Worm (Caenorhabditis elegans) whole organism, L4 larva: ENCODE measurements around the gene fipr-9.

Experiments
- F26F4.8 ChIP-seq: fragments of 200-800 bp; sonication (Bioruptor generic); conservative IDR thresholded peaks from 2 replicates; pipeline ENCODE4 v1.3.6; 2022; ENCODE audit warnings: missing genetic modification characterization, missing compliant biosample characterization
- F44E2.7 ChIP-seq: fragments of 200-800 bp; sonication (Bioruptor generic); IDR thresholded peaks from 2 replicates; pipeline ENCODE4 v2.1.2; 2022; ENCODE audit warnings: missing genetic modification characterization, missing compliant biosample characterization
- R02D3.7 ChIP-seq: fragments of 150-350 bp; sonication (generic microtip); optimal IDR thresholded peaks from 3 replicates; lab custom pipeline; 2014; ENCODE audit warnings: missing biosample characterization, missing genetic modification characterization
- Y75B8A.6 ChIP-seq: fragments of 200-800 bp; sonication (Bioruptor generic); IDR thresholded peaks from 2 replicates; pipeline ENCODE4 v1.3.6; 2022; ENCODE audit warnings: missing genetic modification reagents, missing genetic modification characterization, missing compliant biosample characterization
- ZK546.5 ChIP-seq, 2 experiments: sonication (generic microtip); optimal IDR thresholded peaks; 2 replicates each; lab custom pipeline; 2017; ENCODE audit warnings: missing biosample characterization in 2 of 2, missing genetic modification characterization in 2 of 2
- aha-1 ChIP-seq: fragments of 150-350 bp; peaks from one replicate; lab custom pipeline; 2014; ENCODE audit warnings: missing biosample characterization, missing genetic modification characterization
- arid-1 ChIP-seq: fragments of 200-800 bp; sonication (Bioruptor generic); conservative IDR thresholded peaks from 2 replicates; pipeline ENCODE4 v1.3.6; 2022; ENCODE audit warnings: missing genetic modification reagents, missing genetic modification characterization, missing compliant biosample characterization
- attf-4 ChIP-seq: sonication (generic microtip); optimal IDR thresholded peaks from 3 replicates; lab custom pipeline; 2017; ENCODE audit warnings: missing biosample characterization, missing genetic modification characterization
- ceh-32 ChIP-seq: sonication (generic microtip); optimal IDR thresholded peaks from 2 replicates; lab custom pipeline; 2016; ENCODE audit warnings: mild to moderate bottlenecking, missing genetic modification characterization, missing compliant biosample characterization; ENCODE audit not compliant: poor library complexity
- ceh-82 ChIP-seq: sonication (generic microtip); optimal IDR thresholded peaks from 2 replicates; lab custom pipeline; 2017; ENCODE audit warnings: missing biosample characterization, missing genetic modification characterization
- ces-1 ChIP-seq: fragments of 150-350 bp; sonication (generic microtip); optimal IDR thresholded peaks from 4 replicates; lab custom pipeline; 2014; ENCODE audit warnings: missing biosample characterization, missing genetic modification reagents, missing genetic modification characterization
- cey-2 ChIP-seq: sonication (generic microtip); optimal IDR thresholded peaks from 3 replicates; lab custom pipeline; 2017; ENCODE audit warnings: missing genetic modification characterization, mild to moderate bottlenecking, missing compliant biosample characterization, antibody characterized with exemption, borderline replicate concordance; ENCODE audit not compliant: insufficient read depth
- daf-12 ChIP-seq: fragments of 150-350 bp; optimal IDR thresholded peaks from 2 replicates; lab custom pipeline; 2014; ENCODE audit warnings: missing biosample characterization, missing genetic modification reagents, missing genetic modification characterization
- dmd-8 ChIP-seq: fragments of 200-800 bp; sonication (Bioruptor generic); IDR thresholded peaks from 2 replicates; pipeline ENCODE4 v1.3.6; 2022; ENCODE audit warnings: missing genetic modification characterization, missing compliant biosample characterization
- fkh-10 ChIP-seq: fragments of 150-350 bp; optimal IDR thresholded peaks from 2 replicates; lab custom pipeline; 2014; ENCODE audit warnings: missing biosample characterization, missing genetic modification reagents, missing genetic modification characterization
- fos-1 ChIP-seq: fragments of 150-350 bp; optimal IDR thresholded peaks from 2 replicates; lab custom pipeline; 2014; ENCODE audit warnings: missing biosample characterization, missing genetic modification characterization
- gei-8 ChIP-seq: fragments of 200-800 bp; sonication (Bioruptor generic); optimal IDR thresholded peaks from 2 replicates; lab custom pipeline; 2018; ENCODE audit warnings: mild to moderate bottlenecking, missing genetic modification characterization, missing compliant biosample characterization
- hlh-11 ChIP-seq: fragments of 200-800 bp; sonication (Bioruptor generic); optimal IDR thresholded peaks from 2 replicates; lab custom pipeline; 2018; ENCODE audit warnings: mild to moderate bottlenecking, missing genetic modification characterization, missing compliant biosample characterization
- jun-1 ChIP-seq: fragments of 150-350 bp; optimal IDR thresholded peaks from 2 replicates; lab custom pipeline; 2014; ENCODE audit warnings: missing biosample characterization, missing genetic modification reagents, missing genetic modification characterization
- lim-7 ChIP-seq: fragments of 200-800 bp; sonication (Bioruptor generic); IDR thresholded peaks from 2 replicates; pipeline ENCODE4 v1.3.6; 2022; ENCODE audit warnings: missing genetic modification characterization, missing compliant biosample characterization
- lin-1 ChIP-seq: fragments of 200-800 bp; sonication (Bioruptor generic); IDR thresholded peaks from 2 replicates; pipeline ENCODE4 v1.3.6; 2022; ENCODE audit warnings: missing genetic modification reagents, missing genetic modification characterization, missing compliant biosample characterization
- lin-15B ChIP-seq: fragments of 150-350 bp; sonication (generic microtip); optimal IDR thresholded peaks from 3 replicates; lab custom pipeline; 2014; ENCODE audit warnings: missing biosample characterization, missing genetic modification characterization
- lsy-2 ChIP-seq, 2 experiments: fragments of 150-350 bp in 1 of 2; sonication (generic microtip) in 1 of 2; optimal IDR thresholded peaks; 2 replicates each; lab custom pipeline; 2014 to 2017; ENCODE audit warnings: missing biosample characterization in 2 of 2, missing genetic modification characterization in 2 of 2
- madf-5 ChIP-seq, 2 experiments: fragments of 200-800 bp; sonication (Bioruptor generic); IDR thresholded peaks; 2 replicates each; pipeline ENCODE4 v1.3.6; 2022; ENCODE audit warnings: missing compliant biosample characterization in 2 of 2, missing genetic modification characterization in 2 of 2
- mep-1 ChIP-seq: fragments of 150-350 bp; sonication (generic microtip); optimal IDR thresholded peaks from 3 replicates; lab custom pipeline; 2014; ENCODE audit warnings: missing biosample characterization, missing genetic modification characterization
- mes-2 ChIP-seq: sonication (generic microtip); optimal IDR thresholded peaks from 2 replicates; lab custom pipeline; 2016; ENCODE audit warnings: missing genotype, mild to moderate bottlenecking, missing genetic modification characterization, missing compliant biosample characterization; ENCODE audit not compliant: poor library complexity, severe bottlenecking
- mxl-3 ChIP-seq: fragments of 200-800 bp; sonication (Bioruptor generic); optimal IDR thresholded peaks from 2 replicates; lab custom pipeline; 2018; ENCODE audit warnings: mild to moderate bottlenecking, missing genetic modification characterization, missing compliant biosample characterization
- nhr-10 ChIP-seq: fragments of 150-350 bp; optimal IDR thresholded peaks from 2 replicates; lab custom pipeline; 2014; ENCODE audit warnings: missing biosample characterization, missing genetic modification characterization
- nhr-102 ChIP-seq: sonication (generic microtip); optimal IDR thresholded peaks from 2 replicates; lab custom pipeline; 2016; ENCODE audit warnings: mild to moderate bottlenecking, missing genetic modification characterization, moderate library complexity, missing compliant biosample characterization
- nhr-48 ChIP-seq: sonication (generic microtip); optimal IDR thresholded peaks from 2 replicates; lab custom pipeline; 2016; ENCODE audit warnings: mild to moderate bottlenecking, missing genetic modification characterization, missing compliant biosample characterization
- nhr-76 ChIP-seq: fragments of 150-350 bp; optimal IDR thresholded peaks from 2 replicates; lab custom pipeline; 2014; ENCODE audit warnings: missing biosample characterization, missing genetic modification characterization
- rbr-2 ChIP-seq: sonication (generic microtip); optimal IDR thresholded peaks from 2 replicates; lab custom pipeline; 2016; ENCODE audit warnings: missing genotype, missing genetic modification characterization, missing compliant biosample characterization
- spr-1 ChIP-seq: sonication (generic microtip); optimal IDR thresholded peaks from 2 replicates; lab custom pipeline; 2016; ENCODE audit warnings: mild to moderate bottlenecking, missing genetic modification characterization, missing compliant biosample characterization
- tag-97 ChIP-seq: fragments of 200-800 bp; sonication (Bioruptor generic); IDR thresholded peaks from 2 replicates; pipeline ENCODE4 v1.3.6; 2022; ENCODE audit warnings: missing genetic modification characterization, missing compliant biosample characterization
- tra-1 ChIP-seq: fragments of 200-800 bp; sonication (Bioruptor generic); IDR thresholded peaks from 2 replicates; pipeline ENCODE4 v1.3.6; 2022; ENCODE audit warnings: missing genetic modification reagents, missing genetic modification characterization, missing compliant biosample characterization
- unc-130 ChIP-seq: sonication (generic microtip); optimal IDR thresholded peaks from 2 replicates; lab custom pipeline; 2016; ENCODE audit warnings: missing genetic modification reagents, missing genetic modification characterization, missing compliant biosample characterization
- unc-62 ChIP-seq, 3 experiments: fragments of 150-350 bp in 1 of 3; sonication (generic microtip); optimal IDR thresholded peaks in 2 of 3; peaks in 1 of 3; 1 replicate in 1 of 3; 2 replicates in 2 of 3; lab custom pipeline; 2014 to 2017; ENCODE audit warnings: missing biosample characterization in 3 of 3, missing genetic modification characterization in 3 of 3, missing genetic modification reagents in 3 of 3, missing genotype in 1 of 3
- zag-1 ChIP-seq: fragments of 150-350 bp; optimal IDR thresholded peaks from 2 replicates; lab custom pipeline; 2014; ENCODE audit warnings: missing biosample characterization, missing genetic modification characterization
- zfp-3 ChIP-seq: fragments of 200-800 bp; sonication (Bioruptor generic); conservative IDR thresholded peaks from 2 replicates; pipeline ENCODE4 v1.3.6; 2022; ENCODE audit warnings: missing genetic modification reagents, missing genetic modification characterization, missing compliant biosample characterization

fipr-9 gene

ce11 chrV:10238665-10239064 lies 17.2 kb downstream of the fipr-9 start, which contains the start of gene fubl-1 (continued):
- TF ChIP-seq dmd-8 (GFP tag; lab: Robert Waterston, UW): no peak
- TF ChIP-seq ceh-82 (tag; lab: Kevin White, UChicago): no peak
- no peak for TF ChIP-seq mep-1 (tag; lab: Kevin White, UChicago)
- no peak for TF ChIP-seq unc-130
- no peak for TF ChIP-seq nhr-76 (tag; lab: Kevin White, UChicago)
- TF ChIP-seq Y75B8A.6 (GFP tag; lab: Robert Waterston, UW): no peak
- TF ChIP-seq tag-97 (GFP tag; lab: Robert Waterston, UW): no peak
- no peak for TF ChIP-seq F44E2.7 (GFP tag; lab: Robert Waterston, UW)
- TF ChIP-seq lin-1 (GFP tag; lab: Robert Waterston, UW): no peak
- TF ChIP-seq madf-5 (GFP tag; IDR thresholded peaks at IDR 0.05; lab: Robert Waterston, UW): no peak
- TF ChIP-seq arid-1 (GFP tag; lab: Robert Waterston, UW): no peak
- TF ChIP-seq lsy-2 (tag; optimal IDR thresholded peaks at IDR 0.05; lab: Kevin White, UChicago): peak in 1 of 2 experiments; percentile 19
- no peak for TF ChIP-seq ceh-32 (tag; lab: Kevin White, UChicago)
- no peak for TF ChIP-seq zfp-3 (GFP tag; lab: Robert Waterston, UW)
- TF ChIP-seq F26F4.8 (GFP tag; lab: Robert Waterston, UW): no peak
- TF ChIP-seq mxl-3: no peak
- TF ChIP-seq tra-1 (GFP tag; lab: Robert Waterston, UW): no peak
- TF ChIP-seq R02D3.7 (tag; lab: Kevin White, UChicago): no peak
- peak; percentile 56 for TF ChIP-seq mes-2 (tag; lab: Kevin White, UChicago)
- TF ChIP-seq rbr-2 (tag; lab: Kevin White, UChicago): no peak
- no peak for TF ChIP-seq nhr-102 (tag; lab: Kevin White, UChicago)
- TF ChIP-seq jun-1 (tag; lab: Kevin White, UChicago): no peak

- TF ChIP-seq nhr-10 (tag; lab: Kevin White, UChicago) (no peak), attf-4 (tag; lab: Kevin White, UChicago) (no peak), spr-1 (no peak), cey-2 (no peak), daf-12 (tag; lab: Kevin White, UChicago) (no peak), mep-1 (tag; lab: Kevin White, UChicago) (no peak), Y75B8A.6 (GFP tag; lab: Robert Waterston, UW) (no peak), ces-1 (GFP tag; lab: Kevin White, UChicago) (no peak), fos-1 (tag; lab: Kevin White, UChicago) (no peak), zag-1 (tag; lab: Kevin White, UChicago) (no peak), mxl-3 (no peak), R02D3.7 (tag; lab: Kevin White, UChicago) (no peak), lin-15B (tag; lab: Kevin White, UChicago) (no peak), hlh-11 (tag; lab: Kevin White, UChicago) (no peak)
- TF ChIP-seq, all 104 proteins: peak for 0
Observed at ce11 chrV:10239861-10240260, 18.4 kb downstream of the fipr-9 start, which contains the start of gene fipr-8. Gene fipr-8 (minus strand): TSS chrV:10239961.

- peak; percentile 2 for TF ChIP-seq aha-1 (tag; lab: Kevin White, UChicago)
- TF ChIP-seq nhr-102 (tag; lab: Kevin White, UChicago): no peak
Observed at ce11 chrV:10241121-10241803, 19.8 kb downstream of the fipr-9 start, which contains the start of the genes C12D8.21 and col-148. Gene C12D8.21 (minus strand): TSS chrV:10241188. Gene col-148 (plus strand): TSS chrV:10241753.

- TF ChIP-seq nhr-48: no peak
- no peak for TF ChIP-seq ces-1 (GFP tag; lab: Kevin White, UChicago)
- TF ChIP-seq fkh-10: no peak
- no peak for TF ChIP-seq gei-8 (GFP tag; lab: Kevin White, UChicago)
- TF ChIP-seq rbr-2 (tag; lab: Kevin White, UChicago): no peak
- TF ChIP-seq unc-62 (GFP tag; optimal IDR thresholded peaks at IDR 0.05 in 1 of 2; lab: Kevin White, UChicago): peak in 1 of 2 experiments; percentile 24
- no peak for TF ChIP-seq unc-62 (tag; optimal IDR thresholded peaks at IDR 0.05; lab: Kevin White, UChicago)
- no peak for TF ChIP-seq lsy-2 (tag; optimal IDR thresholded peaks at IDR 0.05; lab: Kevin White, UChicago)
- TF ChIP-seq ZK546.5 (tag; optimal IDR thresholded peaks at IDR 0.05; lab: Kevin White, UChicago): no peak
- no peak for TF ChIP-seq lim-7 (GFP tag; lab: Robert Waterston, UW)
Observed at ce11 chrV:10243105-10243504, 21.6 kb downstream of the fipr-9 start, which contains the start of gene C12D8.9. Gene C12D8.9 (minus strand): TSS chrV:10243205.
